Worm (Caenorhabditis elegans) whole organism, early embryonic: Measurements from ENCODE around the gene srh-223.

Source experiments
- ama-1 ChIP-seq: fragments of 150-350 bp; optimal IDR thresholded peaks from 2 replicates; lab custom pipeline; 2014
- hmg-4 ChIP-seq: fragments of 200-800 bp; sonication (Bioruptor generic); optimal IDR thresholded peaks from 2 replicates; lab custom pipeline; 2018; ENCODE audit warnings: mild to moderate bottlenecking, missing genetic modification characterization, missing compliant biosample characterization
- tbx-11 ChIP-seq: fragments of 200-800 bp; sonication (Bioruptor generic); IDR thresholded peaks from 2 replicates; pipeline ENCODE4 v1.3.6; 2022; ENCODE audit warnings: missing genetic modification characterization, missing compliant biosample characterization

- TF ChIP-seq ama-1 (lab: Kevin White, UChicago) (no peak), hmg-4 (GFP tag; lab: Kevin White, UChicago) (no peak), tbx-11 (GFP tag; lab: Robert Waterston, UW) (no peak)
Measured at ce11 chrIV:3988638-3989152, 7.0 kb downstream of the srh-223 start, which contains the start of gene clec-78.
